Fruit fly (Drosophila melanogaster) whole organism, embryonic: ENCODE results near the gene QIL1.

ENCODE experiments used
- Abd-B ChIP-seq: fragments of 200-800 bp; sonication (Bioruptor generic); optimal IDR thresholded peaks from 2 replicates; lab custom pipeline; 2018; ENCODE audit warnings: missing biosample characterization, mild to moderate bottlenecking, missing genetic modification characterization, moderate library complexity
- Antp ChIP-seq: fragments of 200-800 bp; sonication (Bioruptor generic); optimal IDR thresholded peaks from 3 replicates; lab custom pipeline; 2016; ENCODE audit warnings: missing biosample characterization, missing genetic modification characterization
- Blimp-1 ChIP-seq: fragments of 200-800 bp; sonication (Bioruptor generic); optimal IDR thresholded peaks from 3 replicates; lab custom pipeline; 2018; ENCODE audit warnings: missing biosample characterization, missing genetic modification characterization, mild to moderate bottlenecking, moderate library complexity, missing genetic modification reagents
- CG10321 ChIP-seq: fragments of 200-800 bp; sonication (Bioruptor generic); IDR thresholded peaks from 2 replicates; pipeline ENCODE4 v1.3.6; 2022; ENCODE audit warnings: missing biosample characterization, missing genetic modification characterization
- CG1602 ChIP-seq: fragments of 200-800 bp; sonication (Bioruptor generic); optimal IDR thresholded peaks from 3 replicates; lab custom pipeline; 2016; ENCODE audit warnings: missing biosample characterization, missing genetic modification characterization
- CG1647 ChIP-seq: fragments of 200-800 bp; sonication (Bioruptor generic); optimal IDR thresholded peaks from 3 replicates; lab custom pipeline; 2016; ENCODE audit warnings: missing biosample characterization, missing genetic modification characterization
- CG2199 ChIP-seq: fragments of 200-800 bp; sonication (Bioruptor generic); IDR thresholded peaks from 3 replicates; pipeline ENCODE4 v1.3.6; 2022; ENCODE audit warnings: missing biosample characterization, missing genetic modification characterization
- CG30020 ChIP-seq: fragments of 200-800 bp; optimal IDR thresholded peaks from 2 replicates; lab custom pipeline; 2019; ENCODE audit warnings: missing biosample characterization, mild to moderate bottlenecking, missing genetic modification characterization, moderate library complexity
- CG32532 ChIP-seq: fragments of 200-800 bp; sonication (Bioruptor generic); IDR thresholded peaks from 2 replicates; pipeline ENCODE4 v1.3.6; 2022; ENCODE audit warnings: missing biosample characterization, missing genetic modification characterization
- CG33557 ChIP-seq: fragments of 200-800 bp; sonication (Bioruptor generic); optimal IDR thresholded peaks from 2 replicates; lab custom pipeline; 2019; ENCODE audit warnings: missing biosample characterization, mild to moderate bottlenecking, missing genetic modification characterization, moderate library complexity
- CG34422 ChIP-seq: fragments of 200-800 bp; sonication (Bioruptor generic); IDR thresholded peaks from 3 replicates; pipeline ENCODE4 v1.3.6; 2022; ENCODE audit warnings: missing biosample characterization, missing genetic modification characterization
- CG42726 ChIP-seq: fragments of 200-800 bp; sonication (Bioruptor generic); IDR thresholded peaks from 2 replicates; pipeline ENCODE4 v1.3.6; 2022; ENCODE audit warnings: missing biosample characterization, missing genetic modification characterization; ENCODE audit not compliant: partially characterized antibody
- CG4360 ChIP-seq: fragments of 200-800 bp; sonication (Bioruptor generic); IDR thresholded peaks from 2 replicates; pipeline ENCODE4 v1.3.6; 2022; ENCODE audit warnings: missing biosample characterization, missing genetic modification characterization
- CG4424 ChIP-seq: fragments of 200-800 bp; sonication (Bioruptor generic); optimal IDR thresholded peaks from 3 replicates; lab custom pipeline; 2016; ENCODE audit warnings: missing biosample characterization, missing genetic modification characterization
- CG5180 ChIP-seq: fragments of 200-800 bp; sonication (Bioruptor generic); optimal IDR thresholded peaks from 3 replicates; lab custom pipeline; 2017; ENCODE audit warnings: missing biosample characterization, missing genetic modification characterization, mild to moderate bottlenecking, moderate library complexity, missing genetic modification reagents
- CG6654 ChIP-seq: fragments of 200-800 bp; sonication (Bioruptor generic); optimal IDR thresholded peaks from 2 replicates; lab custom pipeline; 2017; ENCODE audit warnings: missing biosample characterization, mild to moderate bottlenecking, missing genetic modification characterization
- D19A ChIP-seq: fragments of 200-800 bp; optimal IDR thresholded peaks from 3 replicates; lab custom pipeline; 2019; ENCODE audit warnings: missing biosample characterization, mild to moderate bottlenecking, missing genetic modification characterization, moderate library complexity
- Dad ChIP-seq: fragments of 200-800 bp; sonication (Bioruptor generic); optimal IDR thresholded peaks from 3 replicates; lab custom pipeline; 2016; ENCODE audit warnings: missing biosample characterization, missing genetic modification characterization
- Dip2 ChIP-seq: fragments of 200-800 bp; sonication (Bioruptor generic); IDR thresholded peaks from 2 replicates; pipeline ENCODE4 v1.3.6; 2022; ENCODE audit warnings: missing biosample characterization, missing genetic modification characterization
- ERR ChIP-seq: fragments of 200-800 bp; sonication (Bioruptor generic); optimal IDR thresholded peaks from 2 replicates; lab custom pipeline; 2016; ENCODE audit warnings: missing biosample characterization, missing genetic modification characterization
- Fer1 ChIP-seq: fragments of 200-800 bp; sonication (Bioruptor generic); optimal IDR thresholded peaks from 2 replicates; lab custom pipeline; 2017; ENCODE audit warnings: missing biosample characterization, mild to moderate bottlenecking, missing genetic modification characterization
- HmgZ ChIP-seq: fragments of 200-800 bp; sonication (Bioruptor generic); optimal IDR thresholded peaks from 2 replicates; lab custom pipeline; 2018; ENCODE audit warnings: missing biosample characterization, mild to moderate bottlenecking, missing genetic modification characterization
- Neu2 ChIP-seq: fragments of 200-800 bp; sonication (Bioruptor generic); optimal IDR thresholded peaks from 3 replicates; lab custom pipeline; 2016; ENCODE audit warnings: missing biosample characterization, missing genetic modification characterization, borderline replicate concordance
- PHDP ChIP-seq: fragments of 200-800 bp; sonication (Bioruptor generic); optimal IDR thresholded peaks from 3 replicates; lab custom pipeline; 2018; ENCODE audit warnings: missing biosample characterization, mild to moderate bottlenecking, missing genetic modification characterization, moderate library complexity
- Ptx1 ChIP-seq: fragments of 200-800 bp; sonication (Bioruptor generic); IDR thresholded peaks from 2 replicates; pipeline ENCODE4 v1.3.6; 2022; ENCODE audit warnings: missing biosample characterization, missing genetic modification characterization
- Sin3A ChIP-seq: fragments of >200 bp; optimal IDR thresholded peaks from 2 replicates; lab custom pipeline; 2018
- Trl ChIP-seq, 3 experiments: fragments of >200 bp in 2 of 3; fragments of 200-800 bp in 1 of 3; sonication (Bioruptor generic) in 1 of 3; optimal IDR thresholded peaks; 2 replicates in 1 of 3; 3 replicates in 2 of 3; lab custom pipeline; 2016 to 2017; ENCODE audit warnings: missing biosample characterization in 1 of 3, missing genetic modification characterization in 1 of 3
- az2 ChIP-seq: fragments of 200-800 bp; sonication (Bioruptor generic); optimal IDR thresholded peaks from 3 replicates; lab custom pipeline; 2016; ENCODE audit warnings: missing biosample characterization, missing genetic modification characterization
- bab2 ChIP-seq: fragments of 200-800 bp; sonication (Bioruptor generic); optimal IDR thresholded peaks from 2 replicates; lab custom pipeline; 2016; ENCODE audit warnings: missing biosample characterization, missing genetic modification characterization
- cas ChIP-seq: fragments of 200-800 bp; sonication (Bioruptor generic); IDR thresholded peaks from 2 replicates; pipeline ENCODE4 v1.3.6; 2022; ENCODE audit warnings: missing biosample characterization, missing genetic modification characterization
- chm ChIP-seq: fragments of 200-800 bp; sonication (Bioruptor generic); IDR thresholded peaks from 2 replicates; pipeline ENCODE4 v1.3.6; 2022; ENCODE audit warnings: missing biosample characterization, missing genetic modification characterization
- chn ChIP-seq: fragments of 200-800 bp; sonication (Bioruptor generic); optimal IDR thresholded peaks from 2 replicates; lab custom pipeline; 2016; ENCODE audit warnings: missing biosample characterization, missing genetic modification characterization
- cwo ChIP-seq: fragments of 200-800 bp; sonication (Bioruptor generic); optimal IDR thresholded peaks from 3 replicates; lab custom pipeline; 2017; ENCODE audit warnings: missing biosample characterization, missing genetic modification characterization, mild to moderate bottlenecking, moderate library complexity, missing genetic modification reagents
- esg ChIP-seq: fragments of 200-800 bp; sonication (Bioruptor generic); conservative IDR thresholded peaks from 2 replicates; pipeline ENCODE4 v1.3.6; 2022; ENCODE audit warnings: missing biosample characterization, missing genetic modification characterization
- fd3F ChIP-seq: fragments of 200-800 bp; sonication (Bioruptor generic); optimal IDR thresholded peaks from 2 replicates; lab custom pipeline; 2018; ENCODE audit warnings: missing biosample characterization, mild to moderate bottlenecking, missing genetic modification characterization, moderate library complexity
- fd96Cb ChIP-seq: fragments of 200-800 bp; sonication (Bioruptor generic); optimal IDR thresholded peaks from 2 replicates; lab custom pipeline; 2018; ENCODE audit warnings: missing biosample characterization, mild to moderate bottlenecking, missing genetic modification characterization, moderate library complexity
- h ChIP-seq: fragments of >200 bp; optimal IDR thresholded peaks from 2 replicates; lab custom pipeline; 2017
- kah ChIP-seq: fragments of 200-800 bp; sonication (Bioruptor generic); optimal IDR thresholded peaks from 2 replicates; lab custom pipeline; 2018; ENCODE audit warnings: missing biosample characterization, mild to moderate bottlenecking, missing genetic modification characterization
- onecut ChIP-seq: fragments of 200-800 bp; sonication (Bioruptor generic); IDR thresholded peaks from 2 replicates; pipeline ENCODE4 v1.3.6; 2022; ENCODE audit warnings: missing biosample characterization, missing genetic modification characterization
- pan ChIP-seq, 4 experiments: fragments of >200 bp in 3 of 4; fragments of 200-800 bp in 1 of 4; sonication (Bioruptor generic) in 1 of 4; optimal IDR thresholded peaks in 3 of 4; IDR thresholded peaks in 1 of 4; 2 replicates each; pipeline versions ENCODE4 v1.3.6 to Lab custom; 2017 to 2022; ENCODE audit warnings: missing biosample characterization in 2 of 4, missing genetic modification characterization in 2 of 4, mixed read lengths in 1 of 4
- shn ChIP-seq: fragments of 200-800 bp; sonication (Bioruptor generic); optimal IDR thresholded peaks from 3 replicates; lab custom pipeline; 2016; ENCODE audit warnings: missing biosample characterization, missing genetic modification characterization
- tll ChIP-seq, 2 experiments: fragments of 200-800 bp in 1 of 2; fragments of >200 bp in 1 of 2; sonication (Bioruptor generic) in 1 of 2; optimal IDR thresholded peaks; 2 replicates each; lab custom pipeline; 2017 to 2019; ENCODE audit warnings: missing biosample characterization in 2 of 2, missing genetic modification characterization in 2 of 2, mild to moderate bottlenecking in 1 of 2, moderate library complexity in 1 of 2
- toy ChIP-seq: fragments of 200-800 bp; sonication (Bioruptor generic); IDR thresholded peaks from 2 replicates; pipeline ENCODE4 v1.3.6; 2022; ENCODE audit warnings: missing biosample characterization, missing genetic modification characterization
- trh ChIP-seq: fragments of 200-800 bp; sonication (Bioruptor generic); optimal IDR thresholded peaks from 2 replicates; lab custom pipeline; 2016; ENCODE audit warnings: missing biosample characterization, missing genetic modification characterization
- unpg ChIP-seq: fragments of 200-800 bp; sonication (Bioruptor generic); optimal IDR thresholded peaks from 3 replicates; lab custom pipeline; 2018; ENCODE audit warnings: missing biosample characterization, mild to moderate bottlenecking, missing genetic modification characterization, moderate library complexity
- usp ChIP-seq: fragments of >200 bp; optimal IDR thresholded peaks from 2 replicates; lab custom pipeline; 2017; ENCODE audit warnings: missing biosample characterization, missing genetic modification characterization
- wek ChIP-seq: fragments of 200-800 bp; sonication (Bioruptor generic); optimal IDR thresholded peaks from 3 replicates; lab custom pipeline; 2018; ENCODE audit warnings: missing biosample characterization, mild to moderate bottlenecking, missing genetic modification characterization, moderate library complexity
- zfh1 ChIP-seq: fragments of 200-800 bp; sonication (Bioruptor generic); IDR thresholded peaks from 3 replicates; pipeline ENCODE4 v1.3.6; 2022; ENCODE audit warnings: missing biosample characterization, missing genetic modification characterization

The QIL1 gene

DNA sequence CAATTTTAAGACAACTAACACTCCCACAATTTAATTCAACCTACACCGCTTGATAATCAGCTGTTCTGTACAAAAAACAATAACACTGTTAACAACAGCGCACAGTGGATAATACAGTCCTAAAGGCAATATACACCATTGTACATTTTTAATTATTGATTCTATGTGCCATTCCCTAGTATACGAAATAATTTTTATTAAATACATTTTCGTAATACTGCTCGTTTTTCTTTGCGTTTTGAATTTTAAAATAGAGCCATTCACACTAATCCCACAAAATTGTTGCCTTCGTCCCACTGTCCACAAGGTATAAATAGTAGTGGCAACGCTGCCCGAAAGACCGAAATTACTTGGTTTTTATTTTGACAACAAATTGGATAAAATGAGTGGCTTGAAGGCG is 32.2 kb upstream of the QIL1 start, which contains the start of the genes Coq4 and CG32176 (continued):
- TF ChIP-seq D19A, result peak; percentile 94
- TF ChIP-seq tll (GFP tag; optimal IDR thresholded peaks at IDR 0.05; lab: Kevin White, UChicago), result peak in 1 of 2 experiments; percentile 32
- TF ChIP-seq unpg (GFP tag; lab: Kevin White, UChicago), result peak; percentile 99
- TF ChIP-seq az2 (GFP tag; lab: Kevin White, UChicago), result peak; percentile 99
- TF ChIP-seq fd3F, result peak; percentile 97
- peak; percentile 97 for TF ChIP-seq esg (GFP tag; lab: Robert Waterston, UW)
- peak; percentile 78 for TF ChIP-seq CG10321 (GFP tag; lab: Robert Waterston, UW)
- peak; percentile 89 for TF ChIP-seq wek (GFP tag; lab: Kevin White, UChicago)
- TF ChIP-seq chn (GFP tag; lab: Kevin White, UChicago), result peak; percentile 99
- peak; percentile 93 for TF ChIP-seq Neu2 (GFP tag; lab: Kevin White, UChicago)
- peak; percentile 99 for TF ChIP-seq Ptx1 (GFP tag; lab: Robert Waterston, UW)
- peak; percentile 98 for TF ChIP-seq fd96Cb (tag; lab: Kevin White, UChicago)
- TF ChIP-seq Sin3A, result no peak
- TF ChIP-seq CG30020, result peak; percentile 86
- no peak for TF ChIP-seq Trl (optimal IDR thresholded peaks at IDR 0.05; lab: Kevin White, UChicago)
- peak; percentile 99 for TF ChIP-seq Trl (GFP tag; optimal IDR thresholded peaks at IDR 0.05; lab: Kevin White, UChicago)
- TF ChIP-seq Abd-B (GFP tag; lab: Kevin White, UChicago), result peak; percentile 99

DNA sequence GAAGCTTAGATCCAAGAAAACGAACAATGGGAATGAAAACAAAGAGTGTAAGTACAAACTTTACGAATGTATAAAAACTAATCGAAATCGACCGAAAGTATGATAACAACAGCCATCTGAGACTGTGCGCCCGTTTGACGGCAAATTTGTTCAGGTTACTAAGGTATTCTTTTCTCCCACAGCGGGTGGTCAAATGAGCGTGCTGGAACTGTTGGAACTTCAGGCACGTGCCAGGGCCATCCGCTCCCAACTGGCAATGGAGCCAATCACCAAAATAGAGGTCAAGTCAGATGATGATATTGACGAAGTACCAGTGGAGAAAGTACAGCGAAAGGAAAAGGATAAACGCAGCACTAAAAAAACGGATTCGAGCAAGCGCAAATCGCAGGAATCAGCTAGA is 29.4 kb upstream of the QIL1 start, which contains the start of gene CG12229:
CG12229 (minus strand) TSS at position 101 of the 400 bp plus-strand sequence.
- TF ChIP-seq CG34422 (GFP tag; lab: Robert Waterston, UW) (no peak), cwo (GFP tag; lab: Kevin White, UChicago) (no peak), zfh1 (GFP tag; lab: Robert Waterston, UW) (no peak), shn (no peak), Blimp-1 (GFP tag; lab: Kevin White, UChicago) (no peak), CG32532 (GFP tag; lab: Robert Waterston, UW) (no peak), trh (GFP tag; lab: Kevin White, UChicago) (no peak), CG33557 (no peak), chn (GFP tag; lab: Kevin White, UChicago) (no peak), CG4424 (GFP tag; lab: Kevin White, UChicago) (no peak), Dip2 (no peak), CG4360 (no peak), PHDP (tag; lab: Kevin White, UChicago) (no peak), cas (GFP tag; lab: Robert Waterston, UW) (no peak), Fer1 (GFP tag; lab: Kevin White, UChicago) (no peak), bab2 (GFP tag; lab: Kevin White, UChicago) (no peak), Dad (GFP tag; lab: Kevin White, UChicago) (no peak)

DNA sequence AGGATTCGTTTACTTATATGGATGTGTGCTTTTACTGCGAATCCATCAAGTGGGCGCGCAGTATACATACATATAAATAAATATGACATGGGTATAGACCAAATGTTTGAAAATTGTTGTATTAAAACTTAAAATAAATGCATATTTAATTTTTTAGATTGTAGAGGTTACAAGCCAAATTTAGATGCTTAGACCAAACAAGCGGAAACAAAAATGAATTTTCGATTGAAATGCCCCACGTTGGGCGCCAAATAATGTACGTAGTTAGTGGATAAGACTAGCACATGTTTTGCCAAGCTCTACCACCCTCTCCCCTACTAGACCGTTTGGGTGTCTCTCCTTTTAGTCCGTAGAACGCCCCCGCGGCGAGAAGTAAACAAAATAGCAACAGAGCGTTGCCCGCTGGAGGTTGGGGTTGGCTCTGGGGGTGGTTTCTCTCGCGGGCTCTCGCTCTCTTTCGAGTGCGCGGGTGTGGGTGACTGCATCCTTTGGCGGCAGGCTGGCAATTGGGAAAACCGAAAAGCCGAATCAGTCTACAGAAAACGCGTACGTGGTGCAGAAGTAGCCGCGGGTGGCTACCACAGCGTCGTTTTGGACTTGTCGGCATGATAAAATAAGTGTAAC is 26.8 kb upstream of the QIL1 start, which contains the start of gene CG18265:
CG18265 (plus strand) TSS at position 530 of the 624 bp plus-strand sequence.
- no peak for TF ChIP-seq kah (GFP tag; lab: Kevin White, UChicago)
- TF ChIP-seq usp (GFP tag; lab: Kevin White, UChicago), result no peak
- no peak for TF ChIP-seq CG2199
- TF ChIP-seq HmgZ, result no peak
- TF ChIP-seq onecut, result 0 out of 2 replicates have a peak, but pooled peaks have one; percentile 5
- TF ChIP-seq CG1647 (GFP tag; lab: Kevin White, UChicago), result no peak
- no peak for TF ChIP-seq chm
- 0 out of 2 replicates have a peak, but pooled peaks have one; percentile 30 for TF ChIP-seq CG42726 (GFP tag; lab: Robert Waterston, UW)
- no peak for TF ChIP-seq h (lab: Kevin White, UChicago)
- no peak for TF ChIP-seq pan (optimal IDR thresholded peaks at IDR 0.05; lab: Kevin White, UChicago)
- TF ChIP-seq pan (GFP tag; optimal IDR thresholded peaks at IDR 0.05 in 1 of 2, IDR thresholded peaks at IDR 0.05 in 1 of 2), result no peak
- peak; percentile 11 for TF ChIP-seq CG5180
- TF ChIP-seq ERR (GFP tag; lab: Kevin White, UChicago), result no peak
- TF ChIP-seq CG6654 (GFP tag; lab: Kevin White, UChicago), result no peak
- TF ChIP-seq CG1602 (GFP tag; lab: Kevin White, UChicago), result no peak
- TF ChIP-seq Trl (optimal IDR thresholded peaks at IDR 0.05; lab: Kevin White, UChicago), result peak; percentile 36 to 52
- TF ChIP-seq Trl (GFP tag; optimal IDR thresholded peaks at IDR 0.05; lab: Kevin White, UChicago), result no peak
- TF ChIP-seq esg (GFP tag; lab: Robert Waterston, UW), result no peak
- TF ChIP-seq toy (GFP tag; lab: Robert Waterston, UW), result no peak
- TF ChIP-seq Antp (GFP tag; lab: Kevin White, UChicago), result no peak
